Worm (Caenorhabditis elegans) whole organism, midembryonic: ENCODE results near the gene F15E6.10.

Experiments used
- T22C8.4 ChIP-seq: fragments of 200-800 bp; sonication (Bioruptor generic); IDR thresholded peaks from 2 replicates; pipeline ENCODE4 v1.3.6; 2022; ENCODE audit warnings: missing genetic modification characterization, missing compliant biosample characterization
- flt-1 ChIP-seq: fragments of 200-800 bp; sonication (Bioruptor generic); IDR thresholded peaks from 2 replicates; pipeline ENCODE4 v1.3.6; 2022; ENCODE audit warnings: missing genetic modification characterization, missing compliant biosample characterization
- klf-2 ChIP-seq: fragments of 200-800 bp; sonication (Bioruptor generic); conservative IDR thresholded peaks from 2 replicates; pipeline ENCODE4 v1.3.6; 2022; ENCODE audit warnings: missing genetic modification reagents, missing genetic modification characterization, missing compliant biosample characterization
- med-1 ChIP-seq: sonication (generic microtip); optimal IDR thresholded peaks from 2 replicates; lab custom pipeline; 2017; ENCODE audit warnings: missing genetic modification characterization, mild to moderate bottlenecking, missing compliant biosample characterization, antibody characterized with exemption, missing genetic modification reagents; ENCODE audit not compliant: insufficient read depth
- ztf-23 ChIP-seq: fragments of 200-800 bp; sonication (Bioruptor generic); IDR thresholded peaks from 2 replicates; pipeline ENCODE4 v1.3.6; 2022; ENCODE audit warnings: missing genetic modification reagents, missing genetic modification characterization, missing compliant biosample characterization

DNA sequence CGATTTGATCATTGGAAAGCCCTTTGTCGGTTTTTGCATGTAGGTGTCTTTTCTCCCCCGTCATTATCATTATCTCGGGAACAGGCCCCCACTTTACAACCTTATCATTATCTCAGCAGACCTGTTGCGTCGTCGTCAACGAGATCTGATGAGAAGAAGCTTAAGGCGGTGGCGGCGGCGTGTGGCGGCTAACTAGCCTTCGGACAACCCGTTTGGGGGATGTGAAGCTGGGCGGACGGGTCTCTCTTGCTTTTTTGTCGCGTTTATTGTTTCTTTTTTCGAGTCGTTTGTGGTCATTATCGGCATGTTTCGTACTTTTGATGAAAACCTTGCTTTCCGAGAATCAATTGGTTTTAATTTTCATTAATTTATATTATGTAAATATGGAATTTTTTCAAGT lies 7.3 kb downstream of the F15E6.10 start:
- TF ChIP-seq flt-1 (GFP tag; lab: Robert Waterston, UW), result no peak
- TF ChIP-seq klf-2 (GFP tag; lab: Robert Waterston, UW), result no peak
- no peak for TF ChIP-seq med-1 (GFP tag; lab: Kevin White, UChicago)
- no peak for TF ChIP-seq ztf-23 (GFP tag; lab: Robert Waterston, UW)
- TF ChIP-seq T22C8.4 (GFP tag; lab: Robert Waterston, UW), result no peak
